Fruit fly (Drosophila melanogaster): Measurements from ENCODE around the gene CanB.

dm6 chrX:5337316-5337715 lies 5.0 kb downstream of the CanB start:
- no peak for TF ChIP-seq psq (optimal IDR thresholded peaks at IDR 0.05)
- no peak for TF ChIP-seq h (optimal IDR thresholded peaks at IDR 0.05)
- TF ChIP-seq Myc (optimal IDR thresholded peaks at IDR 0.05): no peak
- TF ChIP-seq Sin3A (optimal IDR thresholded peaks at IDR 0.05): no peak
- no peak for TF ChIP-seq ttk (optimal IDR thresholded peaks at IDR 0.05)
